Worm (Caenorhabditis elegans): ENCODE data around the gene F09E5.3.

F09E5.3 gene

DNA sequence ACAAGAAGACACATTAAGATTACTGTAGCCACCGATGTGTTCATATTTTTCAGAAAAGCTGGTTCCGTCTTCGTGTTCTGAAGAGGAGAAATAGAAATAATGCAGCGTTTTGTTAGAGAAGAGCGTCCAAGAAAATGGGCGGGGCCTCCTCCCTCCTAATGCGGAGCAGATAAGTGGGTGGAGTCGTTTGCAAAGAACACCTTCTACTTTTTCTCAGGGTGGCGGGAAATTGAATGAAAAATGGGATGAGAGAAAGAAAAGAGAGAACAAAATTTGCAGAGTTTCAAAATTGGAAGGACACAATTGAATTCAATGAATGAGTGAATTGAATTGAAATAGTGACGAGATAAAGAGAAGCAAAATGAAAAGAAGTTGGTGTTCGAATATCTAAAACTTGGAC, 8.2 kb upstream of the F09E5.3 start, which contains the start of gene F09E5.16:
Gene F09E5.16, minus strand, starts transcription at position 101 of the 400 bp plus-strand sequence.
- TF ChIP-seq lin-14 (GFP tag; optimal IDR thresholded peaks at IDR 0.05) = peak; percentile 9
- TF ChIP-seq rnt-1 (tag; optimal IDR thresholded peaks at IDR 0.05) = no peak

ce11 chrII:5370641-5371040, 3.2 kb upstream of the F09E5.3 start, which contains the start of gene F09E5.12:
Gene F09E5.12, minus strand, starts transcription at chrII:5370741.
- TF ChIP-seq pax-3 (tag; optimal IDR thresholded peaks at IDR 0.05) (no peak), lir-3 (tag; optimal IDR thresholded peaks at IDR 0.05; ENCODE audit: poor library complexity) (no peak), blmp-1 (tag; optimal IDR thresholded peaks at IDR 0.05) (no peak), nhr-85 (tag) (no peak), unc-30 (tag; optimal IDR thresholded peaks at IDR 0.05) (no peak), grh-1 (GFP tag; IDR thresholded peaks at IDR 0.05) (no peak), xbp-1 (tag; optimal IDR thresholded peaks at IDR 0.05) (no peak), ces-1 (GFP tag; optimal IDR thresholded peaks at IDR 0.05) (no peak), nhr-84 (tag; optimal IDR thresholded peaks at IDR 0.05) (no peak), nhr-71 (tag; optimal IDR thresholded peaks at IDR 0.05) (no peak), ztf-4 (tag; optimal IDR thresholded peaks at IDR 0.05) (no peak), lin-15B (tag; optimal IDR thresholded peaks at IDR 0.05) (no peak), efl-3 (GFP tag; optimal IDR thresholded peaks at IDR 0.05) (no peak), ceh-90 (tag; optimal IDR thresholded peaks at IDR 0.05) (no peak), nhr-20 (tag; optimal IDR thresholded peaks at IDR 0.05) (no peak), nhr-76 (tag; optimal IDR thresholded peaks at IDR 0.05) (no peak), fkh-8 (tag; optimal IDR thresholded peaks at IDR 0.05) (no peak), unc-86 (tag; optimal IDR thresholded peaks at IDR 0.05) (no peak), unc-62 (GFP tag; optimal IDR thresholded peaks at IDR 0.05) (no peak), C34B4.2 (tag; optimal IDR thresholded peaks at IDR 0.05) (no peak)

DNA sequence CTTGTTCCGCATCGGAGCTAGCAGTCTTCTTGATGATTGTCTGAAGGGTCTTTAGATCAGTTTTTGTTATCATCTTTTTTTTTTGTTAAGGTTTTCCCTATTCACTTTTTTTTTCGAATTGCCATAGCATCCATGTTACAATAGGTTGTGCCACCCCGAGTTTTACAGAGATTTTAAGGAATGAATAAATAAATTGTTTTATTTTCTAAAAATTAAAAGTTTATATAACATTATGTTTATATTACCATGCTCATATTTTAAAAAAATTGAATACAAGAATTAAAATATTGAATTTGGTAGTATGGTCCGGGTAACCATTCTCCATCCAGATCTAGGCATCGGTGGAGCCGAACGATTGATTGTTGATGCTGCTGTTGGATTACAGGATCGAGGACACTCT, 1.2 kb downstream of the F09E5.3 start, which contains the start of gene algn-2:
Gene algn-2, plus strand, starts transcription at position 301 of the 400 bp plus-strand sequence.
- TF ChIP-seq elt-2 (tag; optimal IDR thresholded peaks at IDR 0.05) = peak; percentile 14
- no peak for TF ChIP-seq hpl-2 (GFP tag; optimal IDR thresholded peaks at IDR 0.05)

DNA sequence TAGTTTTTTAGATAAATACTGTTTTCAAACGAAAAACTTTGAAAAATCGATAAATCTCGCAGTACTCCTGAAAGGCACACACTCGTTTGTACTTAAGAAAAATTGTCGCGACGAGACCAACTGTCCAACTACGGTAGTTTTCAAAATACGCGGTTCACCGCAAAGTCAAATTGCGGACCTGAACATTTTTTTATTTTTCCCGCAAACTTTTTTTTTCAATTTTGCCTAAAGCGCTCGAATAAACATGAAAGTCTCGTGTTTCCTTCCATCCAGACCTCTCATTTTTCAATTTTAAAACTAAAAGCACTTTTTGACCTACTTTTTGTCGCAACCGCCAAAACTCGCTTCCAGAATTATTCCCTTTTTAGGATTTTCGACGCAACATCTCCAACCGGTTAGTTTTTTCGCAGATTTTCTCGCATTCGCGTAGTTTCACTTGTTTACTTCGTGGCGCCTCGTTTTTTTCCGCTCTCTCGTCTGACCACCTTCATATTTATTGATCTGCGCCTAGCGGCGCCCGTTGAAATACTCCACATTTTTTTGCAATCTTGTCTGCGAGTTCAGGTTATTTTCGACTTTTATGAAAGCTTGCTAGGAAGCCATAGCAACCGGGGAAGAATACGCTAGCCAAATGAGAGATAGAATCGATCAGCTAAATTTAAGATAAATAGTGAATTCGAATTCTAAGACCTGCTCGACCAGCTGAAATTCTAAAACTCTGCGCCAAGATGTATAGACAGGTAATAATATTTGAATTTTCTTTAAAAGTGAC, 3.9 kb downstream of the F09E5.3 start, which contains the start of gene prdx-2:
Gene prdx-2, plus strand, starts transcription at position 729 of the 772 bp plus-strand sequence.
- TF ChIP-seq pqm-1 (tag; optimal IDR thresholded peaks at IDR 0.05) (no peak), mep-1 (tag; optimal IDR thresholded peaks at IDR 0.05) (no peak), fos-1 (tag; optimal IDR thresholded peaks at IDR 0.05) (no peak), sup-37 (GFP tag; optimal IDR thresholded peaks at IDR 0.05) (no peak), mab-9 (GFP tag; IDR thresholded peaks at IDR 0.05) (no peak), blmp-1 (tag; optimal IDR thresholded peaks at IDR 0.05) (peak; percentile 88), hlh-17 (GFP tag; optimal IDR thresholded peaks at IDR 0.05; ENCODE audit: borderline replicate concordance) (no peak), dpl-1 (GFP tag; optimal IDR thresholded peaks at IDR 0.05) (no peak), nhr-90 (tag; optimal IDR thresholded peaks at IDR 0.05; ENCODE audit: poor library complexity) (no peak), irx-1 (tag; optimal IDR thresholded peaks at IDR 0.05) (no peak), mef-2 (tag; optimal IDR thresholded peaks at IDR 0.05) (no peak), lsy-2 (tag; optimal IDR thresholded peaks at IDR 0.05) (peak in 1 of 2 experiments; percentile 47), efl-1 (optimal IDR thresholded peaks at IDR 0.05) (no peak), efl-1 (GFP tag; optimal IDR thresholded peaks at IDR 0.05 in 1 of 2) (peak in 1 of 2 experiments; percentile 40), C04F5.9 (tag; optimal IDR thresholded peaks at IDR 0.05) (no peak), elt-2 (tag; optimal IDR thresholded peaks at IDR 0.05) (no peak), egl-27 (tag; optimal IDR thresholded peaks at IDR 0.05) (no peak), fkh-8 (tag; optimal IDR thresholded peaks at IDR 0.05) (peak; percentile 18), hlh-4 (tag; optimal IDR thresholded peaks at IDR 0.05) (no peak), fkh-10 (GFP tag; optimal IDR thresholded peaks at IDR 0.05) (no peak), skn-1 (tag; optimal IDR thresholded peaks at IDR 0.05) (no peak), Y116A8C.19 (tag; optimal IDR thresholded peaks at IDR 0.05; ENCODE audit: borderline replicate concordance) (no peak), ceh-90 (tag; optimal IDR thresholded peaks at IDR 0.05) (no peak), grh-1 (GFP tag; IDR thresholded peaks at IDR 0.05) (no peak), ztf-11 (tag; optimal IDR thresholded peaks at IDR 0.05) (no peak)
